Fruit fly (Drosophila melanogaster) whole organism, embryonic: ENCODE results near the gene Oatp74D.

Source experiments
- Bgb ChIP-seq: fragments of 200-800 bp; sonication (Bioruptor generic); IDR thresholded peaks from 2 replicates; pipeline ENCODE4 v1.3.6; 2022; ENCODE audit warnings: missing biosample characterization, missing genetic modification characterization; ENCODE audit not compliant: partially characterized antibody
- CG10274 ChIP-seq: fragments of 200-800 bp; sonication (Bioruptor generic); optimal IDR thresholded peaks from 3 replicates; lab custom pipeline; 2017; ENCODE audit warnings: missing biosample characterization, mild to moderate bottlenecking, missing genetic modification characterization
- CG11695 ChIP-seq: fragments of 200-800 bp; sonication (Bioruptor generic); IDR thresholded peaks from 3 replicates; pipeline ENCODE4 v1.3.6; 2022; ENCODE audit warnings: missing biosample characterization, missing genetic modification characterization
- CG11696 ChIP-seq: fragments of 200-800 bp; sonication (Bioruptor generic); IDR thresholded peaks from 2 replicates; pipeline ENCODE4 v1.3.6; 2022; ENCODE audit warnings: missing biosample characterization, missing genetic modification characterization
- CG12104 ChIP-seq: fragments of 200-800 bp; sonication (Bioruptor generic); optimal IDR thresholded peaks from 3 replicates; lab custom pipeline; 2016; ENCODE audit warnings: missing biosample characterization, missing genetic modification characterization
- CG13287 ChIP-seq: fragments of 200-800 bp; sonication (Bioruptor generic); IDR thresholded peaks from 2 replicates; pipeline ENCODE4 v1.3.6; 2022; ENCODE audit warnings: missing biosample characterization, missing genetic modification characterization; ENCODE audit not compliant: partially characterized antibody
- CG13894 ChIP-seq: fragments of 200-800 bp; sonication (Bioruptor generic); optimal IDR thresholded peaks from 3 replicates; lab custom pipeline; 2018; ENCODE audit warnings: missing biosample characterization, mild to moderate bottlenecking, missing genetic modification characterization, moderate library complexity
- CG14667 ChIP-seq: fragments of 200-800 bp; sonication (Bioruptor generic); IDR thresholded peaks from 2 replicates; pipeline ENCODE4 v1.3.6; 2022; ENCODE audit warnings: missing biosample characterization, missing genetic modification characterization
- CG17186 ChIP-seq: fragments of 200-800 bp; sonication (Bioruptor generic); optimal IDR thresholded peaks from 3 replicates; lab custom pipeline; 2017; ENCODE audit warnings: missing biosample characterization, missing genetic modification reagents, missing genetic modification characterization
- CG18599 ChIP-seq: fragments of 200-800 bp; sonication (Bioruptor generic); optimal IDR thresholded peaks from 3 replicates; lab custom pipeline; 2017; ENCODE audit warnings: missing biosample characterization, missing genetic modification characterization, mild to moderate bottlenecking, moderate library complexity, missing genetic modification reagents
- CG2120 ChIP-seq: fragments of 200-800 bp; sonication (Bioruptor generic); optimal IDR thresholded peaks from 3 replicates; lab custom pipeline; 2016; ENCODE audit warnings: missing biosample characterization, missing genetic modification characterization
- CG30403 ChIP-seq: fragments of 200-800 bp; sonication (Bioruptor generic); optimal IDR thresholded peaks from 3 replicates; lab custom pipeline; 2016; ENCODE audit warnings: missing biosample characterization, missing genetic modification characterization
- CG34376 ChIP-seq: fragments of 200-800 bp; sonication (Bioruptor generic); optimal IDR thresholded peaks from 2 replicates; lab custom pipeline; 2018; ENCODE audit warnings: missing biosample characterization, mild to moderate bottlenecking, missing genetic modification characterization
- CG3847 ChIP-seq: fragments of 200-800 bp; sonication (Bioruptor generic); IDR thresholded peaks from 2 replicates; pipeline ENCODE4 v1.3.6; 2022; ENCODE audit warnings: missing biosample characterization, missing genetic modification characterization
- CG3995 ChIP-seq: fragments of 200-800 bp; sonication (Bioruptor generic); optimal IDR thresholded peaks from 3 replicates; lab custom pipeline; 2016; ENCODE audit warnings: missing biosample characterization, missing genetic modification characterization
- CG4707 ChIP-seq: fragments of 200-800 bp; sonication (Bioruptor generic); optimal IDR thresholded peaks from 2 replicates; lab custom pipeline; 2018; ENCODE audit warnings: missing biosample characterization, mild to moderate bottlenecking, missing genetic modification characterization, moderate library complexity
- CG6689 ChIP-seq: fragments of 200-800 bp; sonication (Bioruptor generic); IDR thresholded peaks from 2 replicates; pipeline ENCODE4 v1.3.6; 2022; ENCODE audit warnings: missing biosample characterization, missing genetic modification characterization
- CG6765 ChIP-seq: fragments of 200-800 bp; sonication (Bioruptor generic); optimal IDR thresholded peaks from 3 replicates; lab custom pipeline; 2017; ENCODE audit warnings: missing biosample characterization, mild to moderate bottlenecking, missing genetic modification characterization
- CG6791 ChIP-seq: fragments of 200-800 bp; sonication (Bioruptor generic); IDR thresholded peaks from 3 replicates; pipeline ENCODE4 v1.3.6; 2022; ENCODE audit warnings: missing biosample characterization, missing genetic modification characterization; ENCODE audit not compliant: partially characterized antibody
- CG8290 ChIP-seq, 3 experiments: fragments of 200-800 bp; sonication (Bioruptor generic); optimal IDR thresholded peaks; 2 replicates each; lab custom pipeline; 2016 to 2019; ENCODE audit warnings: missing biosample characterization in 3 of 3, missing genetic modification characterization in 3 of 3, mild to moderate bottlenecking in 2 of 3, moderate library complexity in 1 of 3
- Gsc ChIP-seq: fragments of 200-800 bp; sonication (Bioruptor generic); IDR thresholded peaks from 2 replicates; pipeline ENCODE4 v1.3.6; 2022; ENCODE audit warnings: missing biosample characterization, missing genetic modification characterization
- HHEX ChIP-seq: fragments of 200-800 bp; sonication (Bioruptor generic); optimal IDR thresholded peaks from 3 replicates; lab custom pipeline; 2017; ENCODE audit warnings: missing biosample characterization, mild to moderate bottlenecking, missing genetic modification characterization, missing genetic modification reagents
- HLHmδ ChIP-seq: fragments of 200-800 bp; sonication (Bioruptor generic); optimal IDR thresholded peaks from 2 replicates; lab custom pipeline; 2018; ENCODE audit warnings: missing biosample characterization, mild to moderate bottlenecking, missing genetic modification characterization, moderate library complexity
- Hsf ChIP-seq: fragments of 200-800 bp; sonication (Bioruptor generic); optimal IDR thresholded peaks from 3 replicates; lab custom pipeline; 2016; ENCODE audit warnings: missing biosample characterization, missing genetic modification characterization
- MBD-R2 ChIP-seq: fragments of 200-800 bp; sonication (Bioruptor generic); IDR thresholded peaks from 2 replicates; pipeline ENCODE4 v1.3.6; 2022; ENCODE audit warnings: missing biosample characterization, missing genetic modification characterization
- Mad ChIP-seq: fragments of 200-800 bp; sonication (Bioruptor generic); optimal IDR thresholded peaks from 2 replicates; lab custom pipeline; 2016; ENCODE audit warnings: missing biosample characterization, missing genetic modification characterization
- Max ChIP-seq: fragments of 200-800 bp; sonication (Bioruptor generic); optimal IDR thresholded peaks from 2 replicates; lab custom pipeline; 2016; ENCODE audit warnings: missing biosample characterization, mild to moderate bottlenecking, missing genetic modification characterization
- Rfx ChIP-seq: fragments of 200-800 bp; sonication (Bioruptor generic); IDR thresholded peaks from 2 replicates; pipeline ENCODE4 v1.3.6; 2022; ENCODE audit warnings: missing biosample characterization, missing genetic modification characterization
- Xbp1 ChIP-seq: fragments of 200-800 bp; sonication (Bioruptor generic); optimal IDR thresholded peaks from 3 replicates; lab custom pipeline; 2016; ENCODE audit warnings: missing biosample characterization, mild to moderate bottlenecking, missing genetic modification characterization
- bbx ChIP-seq: fragments of 200-800 bp; sonication (Bioruptor generic); IDR thresholded peaks from 2 replicates; pipeline ENCODE4 v1.3.6; 2022; ENCODE audit warnings: missing biosample characterization, missing genetic modification characterization; ENCODE audit not compliant: partially characterized antibody
- btn ChIP-seq: fragments of 200-800 bp; sonication (Bioruptor generic); optimal IDR thresholded peaks from 2 replicates; lab custom pipeline; 2016; ENCODE audit warnings: missing biosample characterization, missing genetic modification characterization
- caup ChIP-seq: fragments of 200-800 bp; sonication (Bioruptor generic); optimal IDR thresholded peaks from 3 replicates; lab custom pipeline; 2017; ENCODE audit warnings: missing biosample characterization, mild to moderate bottlenecking, missing genetic modification characterization, moderate library complexity; ENCODE audit not compliant: severe bottlenecking
- chn ChIP-seq: fragments of 200-800 bp; sonication (Bioruptor generic); optimal IDR thresholded peaks from 2 replicates; lab custom pipeline; 2016; ENCODE audit warnings: missing biosample characterization, missing genetic modification characterization
- dpn ChIP-seq, 2 experiments: fragments of 200-800 bp; sonication (Bioruptor generic); optimal IDR thresholded peaks; 3 replicates each; lab custom pipeline; 2016; ENCODE audit warnings: missing biosample characterization in 2 of 2, missing genetic modification characterization in 2 of 2
- gsb-n ChIP-seq: fragments of 200-800 bp; sonication (Bioruptor generic); optimal IDR thresholded peaks from 3 replicates; lab custom pipeline; 2018; ENCODE audit warnings: missing biosample characterization, mild to moderate bottlenecking, missing genetic modification characterization
- h ChIP-seq: fragments of >200 bp; optimal IDR thresholded peaks from 2 replicates; lab custom pipeline; 2017
- hb ChIP-seq: fragments of 200-800 bp; sonication (Bioruptor generic); IDR thresholded peaks from 3 replicates; pipeline ENCODE4 v1.3.6; 2022; ENCODE audit warnings: missing biosample characterization, missing genetic modification characterization; ENCODE audit not compliant: partially characterized antibody
- insv ChIP-seq, 2 experiments: fragments of 200-800 bp; sonication (Bioruptor generic); optimal IDR thresholded peaks; 3 replicates each; lab custom pipeline; 2016 to 2018; ENCODE audit warnings: missing biosample characterization in 2 of 2, missing genetic modification characterization in 2 of 2
- inv ChIP-seq: fragments of 200-800 bp; sonication (Bioruptor generic); IDR thresholded peaks from 2 replicates; pipeline ENCODE4 v1.3.6; 2022; ENCODE audit warnings: missing biosample characterization, missing genetic modification characterization; ENCODE audit not compliant: partially characterized antibody
- lmd ChIP-seq: fragments of 200-800 bp; sonication (Bioruptor generic); IDR thresholded peaks from 2 replicates; pipeline ENCODE4 v1.3.6; 2022; ENCODE audit warnings: missing biosample characterization, missing genetic modification characterization
- lov ChIP-seq, 2 experiments: fragments of 200-800 bp in 1 of 2; fragments of >200 bp in 1 of 2; sonication (Bioruptor generic) in 1 of 2; IDR thresholded peaks in 1 of 2; optimal IDR thresholded peaks in 1 of 2; 2 replicates in 1 of 2; 3 replicates in 1 of 2; pipeline versions ENCODE4 v1.3.6 to Lab custom; 2017 to 2022; ENCODE audit warnings: missing biosample characterization in 1 of 2, missing genetic modification characterization in 1 of 2
- nau ChIP-seq: fragments of 200-800 bp; sonication (Bioruptor generic); optimal IDR thresholded peaks from 3 replicates; lab custom pipeline; 2017; ENCODE audit warnings: missing biosample characterization, mild to moderate bottlenecking, missing genetic modification characterization, missing genetic modification reagents
- nom ChIP-seq: fragments of 200-800 bp; sonication (Bioruptor generic); optimal IDR thresholded peaks from 2 replicates; lab custom pipeline; 2017; ENCODE audit warnings: missing biosample characterization, missing genetic modification characterization, mild to moderate bottlenecking, moderate library complexity, missing genetic modification reagents
- p53 ChIP-seq: fragments of 200-800 bp; sonication (Bioruptor generic); optimal IDR thresholded peaks from 2 replicates; lab custom pipeline; 2016; ENCODE audit warnings: missing biosample characterization, missing genetic modification characterization
- pros ChIP-seq: fragments of 200-800 bp; sonication (Bioruptor generic); optimal IDR thresholded peaks from 3 replicates; lab custom pipeline; 2019; ENCODE audit warnings: missing biosample characterization, mild to moderate bottlenecking, missing genetic modification characterization, moderate library complexity
- sd ChIP-seq: fragments of 200-800 bp; sonication (Bioruptor generic); optimal IDR thresholded peaks from 3 replicates; lab custom pipeline; 2018; ENCODE audit warnings: missing biosample characterization, mild to moderate bottlenecking, missing genetic modification characterization, moderate library complexity
- sima ChIP-seq: fragments of 200-800 bp; sonication (Bioruptor generic); optimal IDR thresholded peaks from 2 replicates; lab custom pipeline; 2016; ENCODE audit warnings: missing biosample characterization, missing genetic modification characterization
- sqz ChIP-seq: fragments of 200-800 bp; sonication (Bioruptor generic); optimal IDR thresholded peaks from 3 replicates; lab custom pipeline; 2018; ENCODE audit warnings: missing biosample characterization, mild to moderate bottlenecking, missing genetic modification characterization

Oatp74D gene

dm6 chr3L:17557215-17557904 is 70.4 kb downstream of the Oatp74D start, which contains the start of gene CycT (continued):
- TF ChIP-seq insv (GFP tag; optimal IDR thresholded peaks at IDR 0.05; lab: Kevin White, UChicago) (peak in 1 of 2 experiments; percentile 52), CG30403 (GFP tag; lab: Kevin White, UChicago) (peak; percentile 10), CG13894 (tag; lab: Kevin White, UChicago) (peak; percentile 50), CG34376 (GFP tag; lab: Kevin White, UChicago) (peak; percentile 95), nom (GFP tag; lab: Kevin White, UChicago) (peak; percentile 79), CG13287 (peak; percentile 91), CG17186 (GFP tag; lab: Kevin White, UChicago) (peak; percentile 18), dpn (GFP tag; optimal IDR thresholded peaks at IDR 0.05; lab: Kevin White, UChicago) (peak; percentile 31 to 36), CG12104 (GFP tag; lab: Kevin White, UChicago) (peak; percentile 4), MBD-R2 (GFP tag; lab: Robert Waterston, UW) (peak; percentile 26; the same call in 1 of the 2 replicates), lov (optimal IDR thresholded peaks at IDR 0.05; lab: Kevin White, UChicago) (no peak), lov (GFP tag; IDR thresholded peaks at IDR 0.05; lab: Robert Waterston, UW) (no peak), p53 (peak; percentile 30), CG6791 (GFP tag; lab: Robert Waterston, UW) (peak; percentile 85), Hsf (peak; percentile 27), hb (GFP tag; lab: Robert Waterston, UW) (peak; percentile 76), Gsc (no peak), gsb-n (tag; lab: Kevin White, UChicago) (peak; percentile 18), CG4707 (GFP tag; lab: Kevin White, UChicago) (peak; percentile 24), sqz (GFP tag; lab: Kevin White, UChicago) (peak; percentile 95), CG3847 (peak; percentile 58), Rfx (GFP tag; lab: Robert Waterston, UW) (peak; percentile 45), CG14667 (GFP tag; lab: Robert Waterston, UW) (no peak), HHEX (peak; percentile 66), CG11695 (GFP tag; lab: Robert Waterston, UW) (peak; percentile 60; the same call in 2 of the 3 replicates), btn (no peak), bbx (GFP tag; lab: Robert Waterston, UW) (peak; percentile 93), lmd (GFP tag; lab: Robert Waterston, UW) (no peak), nau (no peak), CG3995 (GFP tag; lab: Kevin White, UChicago) (peak; percentile 95), CG10274 (GFP tag; lab: Kevin White, UChicago) (no peak), CG6765 (peak; percentile 83), CG11696 (GFP tag; lab: Robert Waterston, UW) (no peak), Bgb (peak; percentile 94), inv (GFP tag; lab: Robert Waterston, UW) (peak; percentile 84), pros (GFP tag; lab: Kevin White, UChicago) (peak; percentile 20), CG18599 (GFP tag; lab: Kevin White, UChicago) (no peak), Xbp1 (GFP tag; lab: Kevin White, UChicago) (peak; percentile 0), Max (GFP tag; lab: Kevin White, UChicago) (peak; percentile 57), HLHmδ (GFP tag; lab: Kevin White, UChicago) (peak; percentile 41), CG6689 (no peak), chn (GFP tag; lab: Kevin White, UChicago) (no peak), caup (GFP tag; lab: Kevin White, UChicago) (peak; percentile 78), Mad (peak; percentile 0), CG2120 (GFP tag; lab: Kevin White, UChicago) (no peak), h (lab: Kevin White, UChicago) (no peak), sd (tag; lab: Kevin White, UChicago) (peak; percentile 72), sima (GFP tag; lab: Kevin White, UChicago) (no peak), CG8290 (GFP tag; optimal IDR thresholded peaks at IDR 0.05; lab: Kevin White, UChicago) (peak; percentile 47), CG8290 (tag; optimal IDR thresholded peaks at IDR 0.05; lab: Kevin White, UChicago) (peak; percentile 7 to 31)
